Worm (Caenorhabditis elegans) whole organism, mixed stage, embryonic: Measurements from ENCODE around the gene pap-1.

Experiments
- ces-1 ChIP-seq: fragments of 150-350 bp; optimal IDR thresholded peaks from 2 replicates; lab custom pipeline; 2014; ENCODE audit warnings: missing biosample characterization, missing genetic modification reagents, missing genetic modification characterization
- elt-1 ChIP-seq: sonication (generic microtip); optimal IDR thresholded peaks from 2 replicates; lab custom pipeline; 2017; ENCODE audit warnings: missing genetic modification characterization, mild to moderate bottlenecking, missing compliant biosample characterization, antibody characterized with exemption, moderate library complexity, borderline replicate concordance; ENCODE audit not compliant: insufficient read depth
- lsy-2 ChIP-seq: fragments of 150-350 bp; optimal IDR thresholded peaks from 2 replicates; lab custom pipeline; 2014; ENCODE audit warnings: missing biosample characterization, missing genetic modification characterization
- mls-2 ChIP-seq: sonication (generic microtip); optimal IDR thresholded peaks from 2 replicates; lab custom pipeline; 2016; ENCODE audit warnings: mild to moderate bottlenecking, missing genetic modification characterization, moderate library complexity, missing compliant biosample characterization
- unc-39 ChIP-seq: fragments of 150-350 bp; optimal IDR thresholded peaks from 2 replicates; lab custom pipeline; 2014; ENCODE audit warnings: missing biosample characterization, missing genetic modification characterization

ce11 chrV:10493150-10493549 lies 51.4 kb downstream of the pap-1 start, which contains the start of gene ugt-33:
- TF ChIP-seq unc-39 (tag; lab: Kevin White, UChicago) (no peak), mls-2 (no peak), ces-1 (GFP tag; lab: Kevin White, UChicago) (no peak), elt-1 (no peak), lsy-2 (tag; lab: Kevin White, UChicago) (no peak)
